Worm (Caenorhabditis elegans): ENCODE results near the gene M60.6.

DNA sequence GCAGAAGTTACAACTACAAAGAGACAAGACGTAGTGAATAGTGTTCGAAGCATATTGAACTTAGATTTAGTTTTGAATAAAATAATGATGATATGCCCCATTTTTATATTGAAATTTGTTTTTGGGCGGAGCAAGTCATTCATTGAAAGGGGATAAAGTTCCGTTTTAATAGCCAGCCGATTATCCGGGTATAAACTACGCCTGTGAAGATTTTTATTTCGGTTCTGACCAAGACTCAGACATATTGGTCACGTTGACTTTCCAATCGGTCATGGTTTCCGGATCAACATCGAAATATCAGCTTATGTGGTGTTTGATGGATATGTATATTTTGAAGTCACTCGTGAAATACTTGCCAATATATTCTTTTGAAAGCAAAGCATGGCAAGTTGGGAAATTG lies 33.6 kb downstream of the M60.6 start, which contains the start of gene K02A6.4:
- TF ChIP-seq aly-1 (tag; optimal IDR thresholded peaks at IDR 0.05) (no peak), ama-1 (optimal IDR thresholded peaks at IDR 0.05) (no peak), pes-1 (GFP tag; IDR thresholded peaks at IDR 0.05) (no peak), scrt-1 (GFP tag; IDR thresholded peaks at IDR 0.05) (no peak), sea-1 (GFP tag; conservative IDR thresholded peaks at IDR 0.05) (no peak), ceh-13 (GFP tag; optimal IDR thresholded peaks at IDR 0.05) (no peak), tra-4 (tag; optimal IDR thresholded peaks at IDR 0.05) (no peak), B0310.2 (tag; optimal IDR thresholded peaks at IDR 0.05) (no peak), hnd-1 (tag; optimal IDR thresholded peaks at IDR 0.05) (no peak)
